Worm (Caenorhabditis elegans) whole organism, L4 larva: ENCODE results near the gene clec-142.

Experiments used
- F26F4.8 ChIP-seq: fragments of 200-800 bp; sonication (Bioruptor generic); conservative IDR thresholded peaks from 2 replicates; pipeline ENCODE4 v1.3.6; 2022; ENCODE audit warnings: missing genetic modification characterization, missing compliant biosample characterization
- F37D6.2 ChIP-seq: sonication (generic microtip); optimal IDR thresholded peaks from 2 replicates; lab custom pipeline; 2016; ENCODE audit warnings: mild to moderate bottlenecking, missing genetic modification characterization, missing compliant biosample characterization
- F49E8.2 ChIP-seq: sonication (generic microtip); optimal IDR thresholded peaks from 2 replicates; lab custom pipeline; 2016; ENCODE audit warnings: missing compliant biosample characterization, mild to moderate bottlenecking, missing genetic modification characterization, borderline replicate concordance
- R02D3.7 ChIP-seq: fragments of 150-350 bp; sonication (generic microtip); optimal IDR thresholded peaks from 3 replicates; lab custom pipeline; 2014; ENCODE audit warnings: missing biosample characterization, missing genetic modification characterization
- T20F7.1 ChIP-seq: fragments of 200-800 bp; sonication (Bioruptor generic); optimal IDR thresholded peaks from 2 replicates; lab custom pipeline; 2018; ENCODE audit warnings: mild to moderate bottlenecking, missing genetic modification characterization, missing compliant biosample characterization
- Y5F2A.4 ChIP-seq: fragments of 200-800 bp; sonication (Bioruptor generic); optimal IDR thresholded peaks from 2 replicates; lab custom pipeline; 2018; ENCODE audit warnings: mild to moderate bottlenecking, missing genetic modification characterization, missing compliant biosample characterization
- ZK337.2 ChIP-seq: fragments of 200-800 bp; sonication (Bioruptor generic); IDR thresholded peaks from 2 replicates; pipeline ENCODE4 v1.3.6; 2022; ENCODE audit warnings: missing genetic modification reagents, missing genetic modification characterization, missing compliant biosample characterization
- ZK546.5 ChIP-seq, 2 experiments: sonication (generic microtip); optimal IDR thresholded peaks; 2 replicates each; lab custom pipeline; 2017; ENCODE audit warnings: missing biosample characterization in 2 of 2, missing genetic modification characterization in 2 of 2
- aha-1 ChIP-seq: fragments of 150-350 bp; peaks from one replicate; lab custom pipeline; 2014; ENCODE audit warnings: missing biosample characterization, missing genetic modification characterization
- aly-2 ChIP-seq: sonication (generic microtip); optimal IDR thresholded peaks from 2 replicates; lab custom pipeline; 2018; ENCODE audit warnings: missing biosample characterization, missing genetic modification characterization
- arid-1 ChIP-seq: fragments of 200-800 bp; sonication (Bioruptor generic); conservative IDR thresholded peaks from 2 replicates; pipeline ENCODE4 v1.3.6; 2022; ENCODE audit warnings: missing genetic modification reagents, missing genetic modification characterization, missing compliant biosample characterization
- ceh-62 ChIP-seq: sonication (generic microtip); optimal IDR thresholded peaks from 2 replicates; lab custom pipeline; 2017; ENCODE audit warnings: missing biosample characterization, missing genetic modification characterization
- ces-1 ChIP-seq: fragments of 150-350 bp; sonication (generic microtip); optimal IDR thresholded peaks from 4 replicates; lab custom pipeline; 2014; ENCODE audit warnings: missing biosample characterization, missing genetic modification reagents, missing genetic modification characterization
- ctbp-1 ChIP-seq: fragments of 200-800 bp; sonication (Bioruptor generic); IDR thresholded peaks from 2 replicates; pipeline ENCODE4 v1.3.6; 2022; ENCODE audit warnings: missing genetic modification reagents, missing genetic modification characterization, missing compliant biosample characterization
- daf-12 ChIP-seq: fragments of 150-350 bp; optimal IDR thresholded peaks from 2 replicates; lab custom pipeline; 2014; ENCODE audit warnings: missing biosample characterization, missing genetic modification reagents, missing genetic modification characterization
- daf-16 ChIP-seq, 3 experiments: sonication (generic microtip); optimal IDR thresholded peaks; 2 replicates each; lab custom pipeline; 2016 to 2017; ENCODE audit warnings: missing genetic modification characterization in 3 of 3, missing genetic modification reagents in 3 of 3, mild to moderate bottlenecking in 2 of 3, missing compliant biosample characterization in 2 of 3, missing biosample characterization in 1 of 3, moderate library complexity in 1 of 3
- daf-19 ChIP-seq: fragments of 200-800 bp; sonication (Bioruptor generic); conservative IDR thresholded peaks from 2 replicates; pipeline ENCODE4 v1.3.6; 2022; ENCODE audit warnings: missing genetic modification characterization, missing compliant biosample characterization
- dmd-8 ChIP-seq: fragments of 200-800 bp; sonication (Bioruptor generic); IDR thresholded peaks from 2 replicates; pipeline ENCODE4 v1.3.6; 2022; ENCODE audit warnings: missing genetic modification characterization, missing compliant biosample characterization
- dpl-1 ChIP-seq: fragments of 150-350 bp; optimal IDR thresholded peaks from 2 replicates; lab custom pipeline; 2014; ENCODE audit warnings: missing biosample characterization, missing genetic modification reagents, missing genetic modification characterization
- duxl-1 ChIP-seq: sonication (generic microtip); optimal IDR thresholded peaks from 2 replicates; lab custom pipeline; 2016; ENCODE audit warnings: mild to moderate bottlenecking, missing genetic modification characterization, moderate library complexity, missing compliant biosample characterization; ENCODE audit not compliant: poor library complexity
- dve-1 ChIP-seq: sonication (generic microtip); optimal IDR thresholded peaks from 2 replicates; lab custom pipeline; 2017; ENCODE audit warnings: antibody characterized with exemption, mild to moderate bottlenecking, missing genetic modification characterization, missing compliant biosample characterization; ENCODE audit not compliant: insufficient read depth
- egl-27 ChIP-seq: sonication (generic microtip); optimal IDR thresholded peaks from 3 replicates; lab custom pipeline; 2017; ENCODE audit warnings: missing biosample characterization, missing genetic modification reagents, missing genetic modification characterization
- egl-43 ChIP-seq: fragments of 200-800 bp; sonication (Bioruptor generic); IDR thresholded peaks from 2 replicates; pipeline ENCODE4 v1.3.6; 2022; ENCODE audit warnings: missing genetic modification reagents, missing genetic modification characterization, missing compliant biosample characterization
- gei-8 ChIP-seq: fragments of 200-800 bp; sonication (Bioruptor generic); optimal IDR thresholded peaks from 2 replicates; lab custom pipeline; 2018; ENCODE audit warnings: mild to moderate bottlenecking, missing genetic modification characterization, missing compliant biosample characterization
- hlh-30 ChIP-seq: sonication (generic microtip); optimal IDR thresholded peaks from 2 replicates; lab custom pipeline; 2017; ENCODE audit warnings: antibody characterized with exemption, mild to moderate bottlenecking, missing genetic modification characterization, missing compliant biosample characterization; ENCODE audit not compliant: insufficient read depth
- lin-1 ChIP-seq: fragments of 200-800 bp; sonication (Bioruptor generic); IDR thresholded peaks from 2 replicates; pipeline ENCODE4 v1.3.6; 2022; ENCODE audit warnings: missing genetic modification reagents, missing genetic modification characterization, missing compliant biosample characterization
- lin-29 ChIP-seq: fragments of 200-800 bp; sonication (Bioruptor generic); IDR thresholded peaks from 2 replicates; pipeline ENCODE4 v1.3.6; 2022; ENCODE audit warnings: missing genetic modification reagents, missing genetic modification characterization, missing compliant biosample characterization
- lir-3 ChIP-seq: sonication (generic microtip); optimal IDR thresholded peaks from 2 replicates; lab custom pipeline; 2016; ENCODE audit warnings: mild to moderate bottlenecking, missing genetic modification characterization, missing compliant biosample characterization
- lsy-2 ChIP-seq, 2 experiments: fragments of 150-350 bp in 1 of 2; sonication (generic microtip) in 1 of 2; optimal IDR thresholded peaks; 2 replicates each; lab custom pipeline; 2014 to 2017; ENCODE audit warnings: missing biosample characterization in 2 of 2, missing genetic modification characterization in 2 of 2
- mdt-29 ChIP-seq: fragments of 200-800 bp; sonication (Bioruptor generic); IDR thresholded peaks from 2 replicates; pipeline ENCODE4 v1.3.6; 2022; ENCODE audit warnings: missing genetic modification reagents, missing genetic modification characterization, missing compliant biosample characterization
- mep-1 ChIP-seq: fragments of 150-350 bp; sonication (generic microtip); optimal IDR thresholded peaks from 3 replicates; lab custom pipeline; 2014; ENCODE audit warnings: missing biosample characterization, missing genetic modification characterization
- mes-2 ChIP-seq: sonication (generic microtip); optimal IDR thresholded peaks from 2 replicates; lab custom pipeline; 2016; ENCODE audit warnings: missing genotype, mild to moderate bottlenecking, missing genetic modification characterization, missing compliant biosample characterization; ENCODE audit not compliant: poor library complexity, severe bottlenecking
- mxl-2 ChIP-seq: fragments of 200-800 bp; sonication (Bioruptor generic); conservative IDR thresholded peaks from 2 replicates; pipeline ENCODE4 v1.3.6; 2022; ENCODE audit warnings: missing genetic modification reagents, missing genetic modification characterization, missing compliant biosample characterization
- nhr-111 ChIP-seq: fragments of 200-800 bp; sonication (Bioruptor generic); optimal IDR thresholded peaks from 2 replicates; lab custom pipeline; 2018; ENCODE audit warnings: mild to moderate bottlenecking, missing genetic modification characterization, missing compliant biosample characterization
- nhr-42 ChIP-seq: fragments of 200-800 bp; sonication (Bioruptor generic); IDR thresholded peaks from 2 replicates; pipeline ENCODE4 v1.3.6; 2022; ENCODE audit warnings: missing genetic modification characterization, missing compliant biosample characterization
- nhr-76 ChIP-seq: fragments of 150-350 bp; optimal IDR thresholded peaks from 2 replicates; lab custom pipeline; 2014; ENCODE audit warnings: missing biosample characterization, missing genetic modification characterization
- nhr-77 ChIP-seq: fragments of 150-350 bp; optimal IDR thresholded peaks from 2 replicates; lab custom pipeline; 2014; ENCODE audit warnings: missing biosample characterization, missing genetic modification characterization
- pha-4 ChIP-seq, 2 experiments: fragments of 150-350 bp in 1 of 2; fragments of 200-800 bp in 1 of 2; sonication (Bioruptor generic) in 1 of 2; IDR thresholded peaks in 1 of 2; optimal IDR thresholded peaks in 1 of 2; 2 replicates each; pipeline versions ENCODE4 v1.3.6 to Lab custom; 2014 to 2022; ENCODE audit warnings: missing genetic modification characterization in 2 of 2, missing genetic modification reagents in 2 of 2, missing biosample characterization in 1 of 2, missing compliant biosample characterization in 1 of 2
- pqm-1 ChIP-seq: sonication (generic microtip); optimal IDR thresholded peaks from 2 replicates; lab custom pipeline; 2017; ENCODE audit warnings: missing biosample characterization, missing genetic modification characterization
- sdz-12 ChIP-seq: fragments of 200-800 bp; sonication (Bioruptor generic); optimal IDR thresholded peaks from 2 replicates; lab custom pipeline; 2018; ENCODE audit warnings: mild to moderate bottlenecking, missing genetic modification characterization, missing compliant biosample characterization
- set-16 ChIP-seq: fragments of 200-800 bp; sonication (Bioruptor generic); IDR thresholded peaks from 2 replicates; pipeline ENCODE4 v1.3.6; 2022; ENCODE audit warnings: missing genetic modification reagents, missing genetic modification characterization, missing compliant biosample characterization
- skn-1 ChIP-seq: fragments of 150-350 bp; optimal IDR thresholded peaks from 2 replicates; lab custom pipeline; 2014; ENCODE audit warnings: missing biosample characterization, missing genetic modification characterization
- spr-1 ChIP-seq: sonication (generic microtip); optimal IDR thresholded peaks from 2 replicates; lab custom pipeline; 2016; ENCODE audit warnings: mild to moderate bottlenecking, missing genetic modification characterization, missing compliant biosample characterization
- spr-3 ChIP-seq: fragments of 200-800 bp; sonication (Bioruptor generic); optimal IDR thresholded peaks from 2 replicates; lab custom pipeline; 2018; ENCODE audit warnings: mild to moderate bottlenecking, missing genetic modification characterization, missing compliant biosample characterization
- unc-39 ChIP-seq: sonication (generic microtip); optimal IDR thresholded peaks from 2 replicates; lab custom pipeline; 2017; ENCODE audit warnings: missing biosample characterization, missing genetic modification characterization
- unc-62 ChIP-seq, 3 experiments: fragments of 150-350 bp in 1 of 3; sonication (generic microtip); optimal IDR thresholded peaks in 2 of 3; peaks in 1 of 3; 1 replicate in 1 of 3; 2 replicates in 2 of 3; lab custom pipeline; 2014 to 2017; ENCODE audit warnings: missing biosample characterization in 3 of 3, missing genetic modification characterization in 3 of 3, missing genetic modification reagents in 3 of 3, missing genotype in 1 of 3
- vab-7 ChIP-seq: fragments of 200-800 bp; sonication (Bioruptor generic); IDR thresholded peaks from 2 replicates; pipeline ENCODE4 v1.3.6; 2022; ENCODE audit warnings: missing genetic modification reagents, missing genetic modification characterization, missing compliant biosample characterization
- zag-1 ChIP-seq: fragments of 150-350 bp; optimal IDR thresholded peaks from 2 replicates; lab custom pipeline; 2014; ENCODE audit warnings: missing biosample characterization, missing genetic modification characterization
- zfp-3 ChIP-seq: fragments of 200-800 bp; sonication (Bioruptor generic); conservative IDR thresholded peaks from 2 replicates; pipeline ENCODE4 v1.3.6; 2022; ENCODE audit warnings: missing genetic modification reagents, missing genetic modification characterization, missing compliant biosample characterization

clec-142 gene

DNA sequence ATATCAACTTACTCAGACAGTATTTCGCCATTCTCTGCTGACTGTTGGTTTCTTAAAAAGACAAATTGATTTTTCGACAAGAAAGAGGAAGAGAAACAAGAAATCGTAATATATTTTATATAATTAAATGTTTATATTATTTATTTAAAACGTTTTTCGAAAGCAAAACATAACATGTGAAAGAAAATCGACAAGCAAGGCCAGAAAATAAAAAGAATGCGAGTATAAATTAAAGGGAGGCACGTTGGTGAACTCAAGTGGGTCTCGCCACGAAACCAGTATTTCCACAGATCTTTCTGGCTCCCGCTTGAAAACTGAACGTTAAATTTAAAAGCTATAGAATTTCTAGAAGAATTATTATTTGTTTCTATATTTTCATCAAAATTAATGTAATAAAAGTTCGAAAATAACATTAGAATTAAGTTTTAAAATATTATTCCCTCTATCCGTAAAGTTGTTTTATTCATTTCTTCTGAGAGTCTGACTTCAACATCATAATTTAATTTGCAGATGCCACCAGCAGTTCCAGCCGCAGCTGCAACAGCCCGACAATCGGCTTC lies 4.8 kb downstream of the clec-142 start, which contains the start of the genes nst-1 and cct-4:
nst-1 (minus strand) TSS at position 51 of the 560 bp plus-strand sequence.
cct-4 (plus strand) TSS at position 510 of the 560 bp plus-strand sequence.
- no peak for TF ChIP-seq lin-29
- TF ChIP-seq nhr-42 (GFP tag; lab: Robert Waterston, UW) = no peak
- TF ChIP-seq T20F7.1 = no peak
- TF ChIP-seq daf-12 (tag; lab: Kevin White, UChicago) = no peak
- TF ChIP-seq mxl-2 (GFP tag; lab: Robert Waterston, UW) = no peak
- peak in 1 of 2 experiments; percentile 62 for TF ChIP-seq lsy-2 (tag; optimal IDR thresholded peaks at IDR 0.05; lab: Kevin White, UChicago)
- no peak for TF ChIP-seq daf-16 (GFP tag; optimal IDR thresholded peaks at IDR 0.05; lab: Kevin White, UChicago)
- no peak for TF ChIP-seq daf-16 (tag; optimal IDR thresholded peaks at IDR 0.05; lab: Kevin White, UChicago)
- TF ChIP-seq skn-1 = no peak
- peak; percentile 35 for TF ChIP-seq mep-1 (tag; lab: Kevin White, UChicago)
- TF ChIP-seq sdz-12 = no peak
- no peak for TF ChIP-seq mdt-29 (GFP tag; lab: Robert Waterston, UW)
- no peak for TF ChIP-seq pha-4 (GFP tag; IDR thresholded peaks at IDR 0.05; lab: Robert Waterston, UW)
- no peak for TF ChIP-seq pha-4 (tag; optimal IDR thresholded peaks at IDR 0.05; lab: Kevin White, UChicago)
- TF ChIP-seq ZK337.2 = no peak
- no peak for TF ChIP-seq pqm-1
- TF ChIP-seq daf-19 (GFP tag; lab: Robert Waterston, UW) = no peak
- TF ChIP-seq dve-1 (tag; lab: Kevin White, UChicago) = peak; percentile 13
- TF ChIP-seq zag-1 = no peak
- no peak for TF ChIP-seq R02D3.7 (tag; lab: Kevin White, UChicago)
- no peak for TF ChIP-seq spr-3
- no peak for TF ChIP-seq hlh-30 (tag; lab: Kevin White, UChicago)
- TF ChIP-seq nhr-77 (tag; lab: Kevin White, UChicago) = no peak
- no peak for TF ChIP-seq lir-3 (tag; lab: Kevin White, UChicago)
- TF ChIP-seq Y5F2A.4 (GFP tag; lab: Kevin White, UChicago) = no peak
- TF ChIP-seq nhr-111 (GFP tag; lab: Kevin White, UChicago) = no peak
- TF ChIP-seq arid-1 (GFP tag; lab: Robert Waterston, UW) = no peak
- no peak for TF ChIP-seq vab-7 (GFP tag; lab: Robert Waterston, UW)
- TF ChIP-seq zfp-3 = no peak
- TF ChIP-seq unc-39 (tag; lab: Kevin White, UChicago) = no peak
- TF ChIP-seq lin-1 = no peak
- TF ChIP-seq gei-8 = no peak
- TF ChIP-seq duxl-1 (tag; lab: Kevin White, UChicago) = no peak
- no peak for TF ChIP-seq ZK546.5 (tag; optimal IDR thresholded peaks at IDR 0.05; lab: Kevin White, UChicago)
- peak in 1 of 2 experiments; percentile 50 for TF ChIP-seq unc-62 (GFP tag; optimal IDR thresholded peaks at IDR 0.05 in 1 of 2; lab: Kevin White, UChicago)
- no peak for TF ChIP-seq unc-62 (tag; optimal IDR thresholded peaks at IDR 0.05; lab: Kevin White, UChicago)
- no peak for TF ChIP-seq spr-1
- peak; percentile 51 for TF ChIP-seq dpl-1 (GFP tag; lab: Kevin White, UChicago)
- no peak for TF ChIP-seq ctbp-1 (GFP tag; lab: Robert Waterston, UW)
- peak; percentile 49 for TF ChIP-seq mes-2 (tag; lab: Kevin White, UChicago)
- no peak for TF ChIP-seq F37D6.2 (tag; lab: Kevin White, UChicago)
- TF ChIP-seq set-16 (GFP tag; lab: Robert Waterston, UW) = no peak
- no peak for TF ChIP-seq ceh-62 (tag; lab: Kevin White, UChicago)
- TF ChIP-seq aha-1 (tag; lab: Kevin White, UChicago) = peak; percentile 37
- TF ChIP-seq F26F4.8 (GFP tag; lab: Robert Waterston, UW) = no peak
- TF ChIP-seq ces-1 (GFP tag; lab: Kevin White, UChicago) = no peak
- TF ChIP-seq egl-43 (GFP tag; lab: Robert Waterston, UW) = no peak
- no peak for TF ChIP-seq aly-2 (tag; lab: Kevin White, UChicago)
- no peak for TF ChIP-seq egl-27 (tag; lab: Kevin White, UChicago)
- no peak for TF ChIP-seq dmd-8 (GFP tag; lab: Robert Waterston, UW)
- TF ChIP-seq F49E8.2 (tag; lab: Kevin White, UChicago) = no peak
- TF ChIP-seq nhr-76 = no peak
